Worm (Caenorhabditis elegans) whole organism, L1 larva: Measurements from ENCODE around the gene bre-5.

ENCODE experiments used
- C16A3.4 ChIP-seq: fragments of 150-350 bp; optimal IDR thresholded peaks from 2 replicates; lab custom pipeline; 2014; ENCODE audit warnings: missing biosample characterization, missing genetic modification characterization
- aly-2 ChIP-seq: fragments of 150-350 bp; optimal IDR thresholded peaks from 2 replicates; lab custom pipeline; 2014; ENCODE audit warnings: missing biosample characterization, missing genetic modification characterization
- ama-1 ChIP-seq: fragments of 150-350 bp; optimal IDR thresholded peaks from 2 replicates; lab custom pipeline; 2014
- blmp-1 ChIP-seq: fragments of 150-350 bp; optimal IDR thresholded peaks from 2 replicates; lab custom pipeline; 2014; ENCODE audit warnings: missing biosample characterization, missing genetic modification characterization
- ceh-8 ChIP-seq: fragments of 200-800 bp; sonication (Bioruptor generic); optimal IDR thresholded peaks from 2 replicates; lab custom pipeline; 2018; ENCODE audit warnings: mild to moderate bottlenecking, missing genetic modification characterization, moderate library complexity, missing compliant biosample characterization
- ceh-82 ChIP-seq, 3 experiments: fragments of 150-350 bp in 1 of 3; sonication (generic microtip) in 2 of 3; optimal IDR thresholded peaks; 2 replicates each; lab custom pipeline; 2014 to 2017; ENCODE audit warnings: missing biosample characterization in 3 of 3, missing genetic modification characterization in 3 of 3
- ces-1 ChIP-seq: fragments of 150-350 bp; optimal IDR thresholded peaks from 2 replicates; lab custom pipeline; 2014; ENCODE audit warnings: missing biosample characterization, missing genetic modification reagents, missing genetic modification characterization
- dpl-1 ChIP-seq, 3 experiments: fragments of 150-350 bp in 2 of 3; sonication (generic microtip) in 1 of 3; optimal IDR thresholded peaks; 2 replicates each; lab custom pipeline; 2014 to 2017; ENCODE audit warnings: missing biosample characterization in 3 of 3, missing genetic modification characterization in 3 of 3, missing genetic modification reagents in 3 of 3
- dsc-1 ChIP-seq: sonication (generic microtip); optimal IDR thresholded peaks from 2 replicates; lab custom pipeline; 2016; ENCODE audit warnings: mild to moderate bottlenecking, missing genetic modification characterization, missing compliant biosample characterization
- efl-3 ChIP-seq: fragments of 200-800 bp; sonication (Bioruptor generic); optimal IDR thresholded peaks from 2 replicates; lab custom pipeline; 2018; ENCODE audit warnings: mild to moderate bottlenecking, missing genetic modification characterization, missing compliant biosample characterization
- elt-2 ChIP-seq: sonication (generic microtip); optimal IDR thresholded peaks from 2 replicates; lab custom pipeline; 2016; ENCODE audit warnings: missing genetic modification characterization, mild to moderate bottlenecking, inconsistent platforms, missing compliant biosample characterization, missing genetic modification reagents
- fkh-10 ChIP-seq: sonication (generic microtip); optimal IDR thresholded peaks from 2 replicates; lab custom pipeline; 2017; ENCODE audit warnings: missing biosample characterization, missing genetic modification reagents, missing genetic modification characterization
- fkh-4 ChIP-seq: sonication (generic microtip); optimal IDR thresholded peaks from 2 replicates; lab custom pipeline; 2016; ENCODE audit warnings: missing compliant biosample characterization, missing genetic modification characterization, borderline replicate concordance
- fos-1 ChIP-seq: fragments of 150-350 bp; optimal IDR thresholded peaks from 2 replicates; lab custom pipeline; 2014; ENCODE audit warnings: missing biosample characterization, missing genetic modification characterization
- grh-1 ChIP-seq: fragments of 200-800 bp; sonication (Bioruptor generic); IDR thresholded peaks from 2 replicates; pipeline ENCODE4 v1.3.6; 2022; ENCODE audit warnings: missing genetic modification reagents, missing genetic modification characterization, missing compliant biosample characterization
- hlh-17 ChIP-seq: fragments of 200-800 bp; sonication (Bioruptor generic); optimal IDR thresholded peaks from 2 replicates; lab custom pipeline; 2018; ENCODE audit warnings: missing genetic modification characterization, mild to moderate bottlenecking, missing compliant biosample characterization, moderate library complexity, borderline replicate concordance
- hlh-4 ChIP-seq: sonication (generic microtip); optimal IDR thresholded peaks from 2 replicates; lab custom pipeline; 2016; ENCODE audit warnings: mild to moderate bottlenecking, missing genetic modification characterization, missing compliant biosample characterization
- hpl-2 ChIP-seq: fragments of 150-350 bp; optimal IDR thresholded peaks from 2 replicates; lab custom pipeline; 2014; ENCODE audit warnings: missing biosample characterization, missing genetic modification reagents, missing genetic modification characterization
- irx-1 ChIP-seq: sonication (generic microtip); optimal IDR thresholded peaks from 2 replicates; lab custom pipeline; 2016; ENCODE audit warnings: missing genetic modification characterization, missing compliant biosample characterization
- isw-1 ChIP-seq: fragments of 200-800 bp; sonication (Bioruptor generic); IDR thresholded peaks from 2 replicates; pipeline ENCODE4 v1.3.6; 2022; ENCODE audit warnings: missing genetic modification characterization, missing compliant biosample characterization
- lin-14 ChIP-seq: fragments of 200-800 bp; sonication (Bioruptor generic); optimal IDR thresholded peaks from 2 replicates; lab custom pipeline; 2018; ENCODE audit warnings: mild to moderate bottlenecking, missing genetic modification characterization, moderate library complexity, missing compliant biosample characterization
- lin-15B ChIP-seq: fragments of 150-350 bp; sonication (generic microtip); optimal IDR thresholded peaks from 3 replicates; lab custom pipeline; 2014; ENCODE audit warnings: missing biosample characterization, missing genetic modification characterization
- lin-35 ChIP-seq, 2 experiments: fragments of 150-350 bp; optimal IDR thresholded peaks; 2 replicates each; lab custom pipeline; 2014; ENCODE audit warnings: missing biosample characterization in 2 of 2, missing genetic modification characterization in 2 of 2, missing genetic modification reagents in 2 of 2
- mab-9 ChIP-seq: fragments of 200-800 bp; sonication (Bioruptor generic); IDR thresholded peaks from 2 replicates; pipeline ENCODE4 v1.3.6; 2022; ENCODE audit warnings: missing genetic modification reagents, missing genetic modification characterization, missing compliant biosample characterization
- mdl-1 ChIP-seq, 2 experiments: fragments of 150-350 bp; optimal IDR thresholded peaks; 2 replicates each; lab custom pipeline; 2014 to 2017; ENCODE audit warnings: missing biosample characterization in 2 of 2, missing genetic modification characterization in 2 of 2, inconsistent platforms in 1 of 2
- mep-1 ChIP-seq: fragments of 150-350 bp; optimal IDR thresholded peaks from 2 replicates; lab custom pipeline; 2014; ENCODE audit warnings: missing biosample characterization, missing genetic modification characterization
- nhr-19 ChIP-seq: fragments of 200-800 bp; sonication (Bioruptor generic); conservative IDR thresholded peaks from 2 replicates; pipeline ENCODE4 v1.3.6; 2022; ENCODE audit warnings: missing genetic modification characterization, missing compliant biosample characterization
- nhr-20 ChIP-seq: sonication (generic microtip); optimal IDR thresholded peaks from 2 replicates; lab custom pipeline; 2016; ENCODE audit warnings: mild to moderate bottlenecking, missing genetic modification characterization, missing compliant biosample characterization
- nhr-237 ChIP-seq: fragments of 150-350 bp; optimal IDR thresholded peaks from 2 replicates; lab custom pipeline; 2014; ENCODE audit warnings: missing biosample characterization, missing genetic modification characterization
- nhr-28 ChIP-seq: fragments of 150-350 bp; optimal IDR thresholded peaks from 2 replicates; lab custom pipeline; 2014; ENCODE audit warnings: missing biosample characterization, missing genetic modification characterization
- nhr-76 ChIP-seq: sonication (generic microtip); optimal IDR thresholded peaks from 2 replicates; lab custom pipeline; 2017; ENCODE audit warnings: missing biosample characterization, missing genetic modification characterization
- nhr-84 ChIP-seq: sonication (generic microtip); optimal IDR thresholded peaks from 2 replicates; lab custom pipeline; 2017; ENCODE audit warnings: missing biosample characterization, missing genetic modification characterization
- nhr-85 ChIP-seq: sonication (generic microtip); peaks from one replicate; lab custom pipeline; 2016; ENCODE audit warnings: missing genetic modification characterization, inconsistent platforms, missing compliant biosample characterization
- nhr-90 ChIP-seq: sonication (generic microtip); optimal IDR thresholded peaks from 2 replicates; lab custom pipeline; 2016; ENCODE audit warnings: mild to moderate bottlenecking, missing genetic modification characterization, missing compliant biosample characterization; ENCODE audit not compliant: poor library complexity
- pag-3 ChIP-seq: sonication (generic microtip); optimal IDR thresholded peaks from 2 replicates; lab custom pipeline; 2017; ENCODE audit warnings: missing genetic modification characterization, mild to moderate bottlenecking, missing compliant biosample characterization, antibody characterized with exemption, borderline replicate concordance; ENCODE audit not compliant: insufficient read depth
- pax-3 ChIP-seq: fragments of 200-800 bp; sonication (Bioruptor generic); optimal IDR thresholded peaks from 2 replicates; lab custom pipeline; 2018; ENCODE audit warnings: mild to moderate bottlenecking, missing genetic modification characterization, moderate library complexity, missing compliant biosample characterization
- pqm-1 ChIP-seq: sonication (generic microtip); optimal IDR thresholded peaks from 3 replicates; lab custom pipeline; 2017; ENCODE audit warnings: missing biosample characterization, missing genetic modification characterization
- skn-1 ChIP-seq: fragments of 150-350 bp; optimal IDR thresholded peaks from 2 replicates; lab custom pipeline; 2014; ENCODE audit warnings: missing biosample characterization, missing genetic modification characterization
- snpc-4 ChIP-seq: fragments of 150-350 bp; optimal IDR thresholded peaks from 2 replicates; lab custom pipeline; 2014; ENCODE audit warnings: missing biosample characterization, missing genetic modification characterization
- sox-4 ChIP-seq: sonication (generic microtip); optimal IDR thresholded peaks from 2 replicates; lab custom pipeline; 2016; ENCODE audit warnings: missing genetic modification characterization, missing compliant biosample characterization
- sptf-1 ChIP-seq: fragments of 150-350 bp; optimal IDR thresholded peaks from 2 replicates; lab custom pipeline; 2014; ENCODE audit warnings: missing biosample characterization, missing genetic modification characterization
- sup-37 ChIP-seq: fragments of 200-800 bp; sonication (Bioruptor generic); optimal IDR thresholded peaks from 2 replicates; lab custom pipeline; 2018; ENCODE audit warnings: mild to moderate bottlenecking, missing genetic modification characterization, missing compliant biosample characterization
- tbx-2 ChIP-seq: sonication (generic microtip); optimal IDR thresholded peaks from 2 replicates; lab custom pipeline; 2016; ENCODE audit warnings: missing genetic modification characterization, missing compliant biosample characterization
- unc-30 ChIP-seq: sonication (generic microtip); optimal IDR thresholded peaks from 2 replicates; lab custom pipeline; 2017; ENCODE audit warnings: missing biosample characterization, missing genetic modification characterization
- unc-98 ChIP-seq: fragments of 200-800 bp; sonication (Bioruptor generic); IDR thresholded peaks from 2 replicates; pipeline ENCODE4 v1.3.6; 2022; ENCODE audit warnings: missing genetic modification characterization, missing compliant biosample characterization
- xbp-1 ChIP-seq: sonication (generic microtip); optimal IDR thresholded peaks from 2 replicates; lab custom pipeline; 2016; ENCODE audit warnings: missing genetic modification characterization, missing compliant biosample characterization
- zip-4 ChIP-seq: fragments of 200-800 bp; sonication (Bioruptor generic); optimal IDR thresholded peaks from 2 replicates; lab custom pipeline; 2018; ENCODE audit warnings: mild to moderate bottlenecking, missing genetic modification characterization, moderate library complexity, missing compliant biosample characterization
- ztf-4 ChIP-seq: fragments of 150-350 bp; optimal IDR thresholded peaks from 2 replicates; lab custom pipeline; 2014; ENCODE audit warnings: missing biosample characterization, missing genetic modification characterization

bre-5 gene

ce11 chrIV:12021360-12021759, 29.7 kb downstream of the bre-5 start (continued):
- TF ChIP-seq grh-1 (GFP tag; lab: Robert Waterston, UW) (no peak), elt-2 (tag; lab: Kevin White, UChicago) (no peak), sox-4 (tag; lab: Kevin White, UChicago) (no peak), xbp-1 (no peak), fkh-10 (GFP tag; lab: Kevin White, UChicago) (no peak), tbx-2 (peak; percentile 9), ztf-4 (tag; lab: Kevin White, UChicago) (no peak), skn-1 (no peak), ama-1 (no peak), nhr-20 (tag; lab: Kevin White, UChicago) (peak; percentile 66), mab-9 (no peak), aly-2 (tag; lab: Kevin White, UChicago) (no peak), dpl-1 (GFP tag; optimal IDR thresholded peaks at IDR 0.05; lab: Kevin White, UChicago) (no peak), pqm-1 (no peak), nhr-84 (tag; lab: Kevin White, UChicago) (no peak), fkh-4 (no peak), unc-98 (GFP tag; lab: Robert Waterston, UW) (no peak), lin-14 (GFP tag; lab: Kevin White, UChicago) (peak; percentile 79), hpl-2 (GFP tag; lab: Kevin White, UChicago) (no peak), nhr-76 (no peak), mep-1 (tag; lab: Kevin White, UChicago) (no peak), unc-30 (tag; lab: Kevin White, UChicago) (no peak), irx-1 (tag; lab: Kevin White, UChicago) (peak; percentile 37), hlh-17 (GFP tag; lab: Kevin White, UChicago) (no peak), C16A3.4 (tag; lab: Kevin White, UChicago) (no peak), ceh-82 (tag; optimal IDR thresholded peaks at IDR 0.05; lab: Kevin White, UChicago) (no peak), pax-3 (tag; lab: Kevin White, UChicago) (no peak), nhr-90 (tag; lab: Kevin White, UChicago) (peak; percentile 43), lin-35 (GFP tag; optimal IDR thresholded peaks at IDR 0.05; lab: Kevin White, UChicago) (peak in 1 of 2 experiments; percentile 10)

- TF ChIP-seq blmp-1 (tag; lab: Kevin White, UChicago) (peak; percentile 74), nhr-84 (tag; lab: Kevin White, UChicago) (no peak), sup-37 (no peak), nhr-85 (tag; lab: Kevin White, UChicago) (peak; percentile 48), nhr-19 (GFP tag; lab: Robert Waterston, UW) (no peak), nhr-237 (no peak), lin-15B (no peak), sptf-1 (tag; lab: Kevin White, UChicago) (no peak), mep-1 (tag; lab: Kevin White, UChicago) (no peak), dsc-1 (tag; lab: Kevin White, UChicago) (no peak)
Observed at ce11 chrIV:12018920-12019319, 32.1 kb downstream of the bre-5 start.

DNA sequence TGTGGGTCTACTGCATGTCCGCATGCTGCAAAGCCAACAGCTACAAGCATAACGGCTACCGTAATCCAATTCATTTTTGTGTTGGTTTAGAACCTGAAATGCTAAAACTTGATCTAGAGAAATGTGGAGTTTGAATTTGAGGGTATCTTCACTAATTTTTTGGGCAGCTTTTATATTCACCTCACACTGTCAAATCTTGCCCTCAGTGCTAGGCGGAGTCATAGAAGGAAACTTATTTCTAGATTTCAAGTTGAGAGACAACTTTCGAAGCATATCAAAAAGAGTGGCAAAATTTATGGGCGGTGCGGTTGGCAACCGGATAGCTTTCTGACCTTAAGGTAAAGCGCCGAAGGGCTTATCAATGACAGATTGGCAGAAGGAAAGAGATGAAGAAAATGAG, 35.4 kb downstream of the bre-5 start, which contains the start of gene lips-6:
Gene lips-6 (minus strand): TSS at position 101 of the 400 bp plus-strand sequence.
- no peak for TF ChIP-seq efl-3
- no peak for TF ChIP-seq ceh-8
- TF ChIP-seq irx-1 (tag; lab: Kevin White, UChicago), result no peak
- TF ChIP-seq nhr-85 (tag; lab: Kevin White, UChicago), result no peak
- TF ChIP-seq grh-1 (GFP tag; lab: Robert Waterston, UW), result no peak
- TF ChIP-seq nhr-237, result no peak
- no peak for TF ChIP-seq nhr-28
- TF ChIP-seq zip-4 (GFP tag; lab: Kevin White, UChicago), result no peak
- TF ChIP-seq ces-1 (GFP tag; lab: Kevin White, UChicago), result no peak
- no peak for TF ChIP-seq pag-3 (tag; lab: Kevin White, UChicago)
- TF ChIP-seq mdl-1 (tag; optimal IDR thresholded peaks at IDR 0.05; lab: Kevin White, UChicago), result no peak
- no peak for TF ChIP-seq isw-1
- no peak for TF ChIP-seq nhr-76
- no peak for TF ChIP-seq hlh-4 (tag; lab: Kevin White, UChicago)
- no peak for TF ChIP-seq snpc-4 (tag; lab: Kevin White, UChicago)
- TF ChIP-seq fkh-10 (GFP tag; lab: Kevin White, UChicago), result no peak
- TF ChIP-seq fos-1 (tag; lab: Kevin White, UChicago), result no peak
- no peak for TF ChIP-seq mep-1 (tag; lab: Kevin White, UChicago)
- TF ChIP-seq, all 84 proteins: peak for 0
